Fruit fly (Drosophila melanogaster) whole organism, embryonic: ENCODE results near the gene MAPk-Ak2.

Source experiments
- Atf3 ChIP-seq: fragments of 200-800 bp; sonication (Bioruptor generic); optimal IDR thresholded peaks from 3 replicates; lab custom pipeline; 2016; ENCODE audit warnings: missing biosample characterization, missing genetic modification characterization
- BEAF-32 ChIP-seq: fragments of 200-800 bp; sonication (Bioruptor generic); optimal IDR thresholded peaks from 3 replicates; lab custom pipeline; 2017; ENCODE audit warnings: missing biosample characterization, missing genetic modification characterization, mild to moderate bottlenecking, moderate library complexity, missing genetic modification reagents
- CG1024 ChIP-seq: fragments of 200-800 bp; sonication (Bioruptor generic); IDR thresholded peaks from 2 replicates; pipeline ENCODE4 v1.3.6; 2022; ENCODE audit warnings: missing biosample characterization, missing genetic modification characterization
- CG10654 ChIP-seq: fragments of 200-800 bp; sonication (Bioruptor generic); optimal IDR thresholded peaks from 2 replicates; lab custom pipeline; 2016; ENCODE audit warnings: missing biosample characterization, missing genetic modification characterization
- CG11093 ChIP-seq: fragments of 200-800 bp; sonication (Bioruptor generic); IDR thresholded peaks from 3 replicates; pipeline ENCODE4 v1.3.6; 2022; ENCODE audit warnings: missing biosample characterization, missing genetic modification characterization
- CG11504 ChIP-seq: fragments of 200-800 bp; sonication (Bioruptor generic); optimal IDR thresholded peaks from 3 replicates; lab custom pipeline; 2019; ENCODE audit warnings: missing biosample characterization, mild to moderate bottlenecking, missing genetic modification characterization, moderate library complexity
- CG12219 ChIP-seq: fragments of 200-800 bp; sonication (Bioruptor generic); optimal IDR thresholded peaks from 3 replicates; lab custom pipeline; 2018; ENCODE audit warnings: missing biosample characterization, mild to moderate bottlenecking, missing genetic modification characterization
- CG1233 ChIP-seq: fragments of 200-800 bp; sonication (Bioruptor generic); optimal IDR thresholded peaks from 4 replicates; lab custom pipeline; 2018; ENCODE audit warnings: missing biosample characterization, mild to moderate bottlenecking, missing genetic modification characterization
- CG15514 ChIP-seq: fragments of 200-800 bp; sonication (Bioruptor generic); optimal IDR thresholded peaks from 3 replicates; lab custom pipeline; 2017; ENCODE audit warnings: missing biosample characterization, missing genetic modification characterization, mild to moderate bottlenecking, moderate library complexity, missing genetic modification reagents
- CG1647 ChIP-seq: fragments of 200-800 bp; sonication (Bioruptor generic); optimal IDR thresholded peaks from 3 replicates; lab custom pipeline; 2016; ENCODE audit warnings: missing biosample characterization, missing genetic modification characterization
- CG17912 ChIP-seq: fragments of 200-800 bp; sonication (Bioruptor generic); optimal IDR thresholded peaks from 2 replicates; lab custom pipeline; 2018; ENCODE audit warnings: missing biosample characterization, mild to moderate bottlenecking, missing genetic modification characterization
- CG30020 ChIP-seq: fragments of 200-800 bp; optimal IDR thresholded peaks from 2 replicates; lab custom pipeline; 2019; ENCODE audit warnings: missing biosample characterization, mild to moderate bottlenecking, missing genetic modification characterization, moderate library complexity
- CG3847 ChIP-seq: fragments of 200-800 bp; sonication (Bioruptor generic); IDR thresholded peaks from 2 replicates; pipeline ENCODE4 v1.3.6; 2022; ENCODE audit warnings: missing biosample characterization, missing genetic modification characterization
- CG42726 ChIP-seq: fragments of 200-800 bp; sonication (Bioruptor generic); IDR thresholded peaks from 2 replicates; pipeline ENCODE4 v1.3.6; 2022; ENCODE audit warnings: missing biosample characterization, missing genetic modification characterization; ENCODE audit not compliant: partially characterized antibody
- CG4404 ChIP-seq: fragments of 200-800 bp; sonication (Bioruptor generic); IDR thresholded peaks from 2 replicates; pipeline ENCODE4 v1.3.6; 2022; ENCODE audit warnings: missing biosample characterization, missing genetic modification characterization
- CG4730 ChIP-seq: fragments of 200-800 bp; sonication (Bioruptor generic); IDR thresholded peaks from 2 replicates; pipeline ENCODE4 v1.3.6; 2022; ENCODE audit warnings: missing biosample characterization, missing genetic modification characterization
- CG4820 ChIP-seq: fragments of 200-800 bp; sonication (Bioruptor generic); optimal IDR thresholded peaks from 3 replicates; lab custom pipeline; 2016; ENCODE audit warnings: missing biosample characterization, missing genetic modification characterization
- CG6175 ChIP-seq: fragments of 200-800 bp; sonication (Bioruptor generic); IDR thresholded peaks from 3 replicates; pipeline ENCODE4 v1.3.6; 2022; ENCODE audit warnings: missing biosample characterization, missing genetic modification characterization
- CG6813 ChIP-seq: fragments of 200-800 bp; sonication (Bioruptor generic); optimal IDR thresholded peaks from 2 replicates; lab custom pipeline; 2017; ENCODE audit warnings: missing biosample characterization, missing genetic modification characterization, mild to moderate bottlenecking, moderate library complexity, missing genetic modification reagents
- CG7786 ChIP-seq: fragments of 200-800 bp; sonication (Bioruptor generic); optimal IDR thresholded peaks from 2 replicates; lab custom pipeline; 2016; ENCODE audit warnings: missing biosample characterization, missing genetic modification characterization
- CG8089 ChIP-seq: fragments of 200-800 bp; sonication (Bioruptor generic); optimal IDR thresholded peaks from 3 replicates; lab custom pipeline; 2016; ENCODE audit warnings: missing biosample characterization, missing genetic modification characterization
- CkIIα-i1 ChIP-seq: fragments of 200-800 bp; sonication (Bioruptor generic); IDR thresholded peaks from 2 replicates; pipeline ENCODE4 v1.3.6; 2022; ENCODE audit warnings: missing biosample characterization, missing genetic modification characterization
- CoRest ChIP-seq: fragments of 200-800 bp; sonication (Bioruptor generic); optimal IDR thresholded peaks from 3 replicates; lab custom pipeline; 2018; ENCODE audit warnings: missing biosample characterization, mild to moderate bottlenecking, missing genetic modification characterization, moderate library complexity
- CrebB ChIP-seq: fragments of 200-800 bp; sonication (Bioruptor generic); optimal IDR thresholded peaks from 3 replicates; lab custom pipeline; 2018; ENCODE audit warnings: missing biosample characterization, mild to moderate bottlenecking, missing genetic modification characterization
- E2f2 ChIP-seq: fragments of 200-800 bp; sonication (Bioruptor generic); IDR thresholded peaks from 2 replicates; pipeline ENCODE4 v1.3.6; 2022; ENCODE audit warnings: missing biosample characterization, missing genetic modification characterization
- Hmx ChIP-seq: fragments of 200-800 bp; sonication (Bioruptor generic); optimal IDR thresholded peaks from 2 replicates; lab custom pipeline; 2016; ENCODE audit warnings: missing biosample characterization, missing genetic modification characterization
- Nf-YC ChIP-seq: fragments of 200-800 bp; optimal IDR thresholded peaks from 3 replicates; lab custom pipeline; 2019; ENCODE audit warnings: missing biosample characterization, mild to moderate bottlenecking, missing genetic modification characterization, moderate library complexity
- Xrp1 ChIP-seq: fragments of 200-800 bp; sonication (Bioruptor generic); IDR thresholded peaks from 2 replicates; pipeline ENCODE4 v1.3.6; 2022; ENCODE audit warnings: missing biosample characterization, missing genetic modification characterization
- ab ChIP-seq: fragments of 200-800 bp; sonication (Bioruptor generic); optimal IDR thresholded peaks from 2 replicates; lab custom pipeline; 2016; ENCODE audit warnings: missing biosample characterization, missing genetic modification characterization
- bab2 ChIP-seq: fragments of 200-800 bp; sonication (Bioruptor generic); optimal IDR thresholded peaks from 2 replicates; lab custom pipeline; 2016; ENCODE audit warnings: missing biosample characterization, missing genetic modification characterization
- bbx ChIP-seq: fragments of 200-800 bp; sonication (Bioruptor generic); IDR thresholded peaks from 2 replicates; pipeline ENCODE4 v1.3.6; 2022; ENCODE audit warnings: missing biosample characterization, missing genetic modification characterization; ENCODE audit not compliant: partially characterized antibody
- btn ChIP-seq: fragments of 200-800 bp; sonication (Bioruptor generic); optimal IDR thresholded peaks from 2 replicates; lab custom pipeline; 2016; ENCODE audit warnings: missing biosample characterization, missing genetic modification characterization
- cato ChIP-seq: fragments of 200-800 bp; sonication (Bioruptor generic); optimal IDR thresholded peaks from 2 replicates; lab custom pipeline; 2016; ENCODE audit warnings: missing biosample characterization, missing genetic modification characterization, borderline replicate concordance
- chif ChIP-seq, 2 experiments: fragments of 200-800 bp; sonication (Bioruptor generic); optimal IDR thresholded peaks; 3 replicates each; lab custom pipeline; 2016; ENCODE audit warnings: missing biosample characterization in 2 of 2, missing genetic modification characterization in 2 of 2
- chm ChIP-seq: fragments of 200-800 bp; sonication (Bioruptor generic); IDR thresholded peaks from 2 replicates; pipeline ENCODE4 v1.3.6; 2022; ENCODE audit warnings: missing biosample characterization, missing genetic modification characterization
- ci ChIP-seq: fragments of 200-800 bp; sonication (Bioruptor generic); IDR thresholded peaks from 3 replicates; pipeline ENCODE4 v1.3.6; 2022; ENCODE audit warnings: missing biosample characterization, missing genetic modification characterization
- dmrt99B ChIP-seq: fragments of 200-800 bp; sonication (Bioruptor generic); optimal IDR thresholded peaks from 2 replicates; lab custom pipeline; 2018; ENCODE audit warnings: missing biosample characterization, mild to moderate bottlenecking, missing genetic modification characterization, moderate library complexity
- emc ChIP-seq: fragments of 200-800 bp; sonication (Bioruptor generic); optimal IDR thresholded peaks from 2 replicates; lab custom pipeline; 2016; ENCODE audit warnings: missing biosample characterization, missing genetic modification characterization
- gcm ChIP-seq: fragments of 200-800 bp; sonication (Bioruptor generic); optimal IDR thresholded peaks from 2 replicates; lab custom pipeline; 2019; ENCODE audit warnings: missing biosample characterization, mild to moderate bottlenecking, missing genetic modification characterization, moderate library complexity
- gem ChIP-seq: fragments of 200-800 bp; sonication (Bioruptor generic); optimal IDR thresholded peaks from 2 replicates; lab custom pipeline; 2019; ENCODE audit warnings: missing biosample characterization, mild to moderate bottlenecking, missing genetic modification characterization, moderate library complexity
- hth ChIP-seq: fragments of >200 bp; optimal IDR thresholded peaks from 2 replicates; lab custom pipeline; 2017; ENCODE audit warnings: inconsistent platforms
- kah ChIP-seq: fragments of 200-800 bp; sonication (Bioruptor generic); optimal IDR thresholded peaks from 2 replicates; lab custom pipeline; 2018; ENCODE audit warnings: missing biosample characterization, mild to moderate bottlenecking, missing genetic modification characterization
- luna ChIP-seq: fragments of 200-800 bp; sonication (Bioruptor generic); optimal IDR thresholded peaks from 2 replicates; lab custom pipeline; 2016; ENCODE audit warnings: missing biosample characterization, missing genetic modification characterization
- nerfin-2 ChIP-seq: fragments of 200-800 bp; sonication (Bioruptor generic); IDR thresholded peaks from 2 replicates; pipeline ENCODE4 v1.3.6; 2022; ENCODE audit warnings: missing biosample characterization, missing genetic modification characterization; ENCODE audit not compliant: partially characterized antibody
- pan ChIP-seq, 4 experiments: fragments of >200 bp in 3 of 4; fragments of 200-800 bp in 1 of 4; sonication (Bioruptor generic) in 1 of 4; optimal IDR thresholded peaks in 3 of 4; IDR thresholded peaks in 1 of 4; 2 replicates each; pipeline versions ENCODE4 v1.3.6 to Lab custom; 2017 to 2022; ENCODE audit warnings: missing biosample characterization in 2 of 4, missing genetic modification characterization in 2 of 4, mixed read lengths in 1 of 4
- pzg ChIP-seq: fragments of 200-800 bp; sonication (Bioruptor generic); optimal IDR thresholded peaks from 3 replicates; lab custom pipeline; 2018; ENCODE audit warnings: missing biosample characterization, mild to moderate bottlenecking, missing genetic modification characterization, moderate library complexity
- row ChIP-seq: fragments of 200-800 bp; sonication (Bioruptor generic); IDR thresholded peaks from 3 replicates; pipeline ENCODE4 v1.3.6; 2022; ENCODE audit warnings: missing biosample characterization, missing genetic modification characterization
- tgo ChIP-seq: fragments of 200-800 bp; sonication (Bioruptor generic); IDR thresholded peaks from 3 replicates; pipeline ENCODE4 v1.3.6; 2022; ENCODE audit warnings: missing biosample characterization, missing genetic modification characterization
- twi ChIP-seq: fragments of 200-800 bp; optimal IDR thresholded peaks from 2 replicates; lab custom pipeline; 2019; ENCODE audit warnings: missing biosample characterization, mild to moderate bottlenecking, missing genetic modification characterization, moderate library complexity
- wek ChIP-seq: fragments of 200-800 bp; sonication (Bioruptor generic); optimal IDR thresholded peaks from 3 replicates; lab custom pipeline; 2018; ENCODE audit warnings: missing biosample characterization, mild to moderate bottlenecking, missing genetic modification characterization, moderate library complexity

The MAPk-Ak2 gene

dm6 chrX:5718476-5719012 lies 45.5 kb downstream of the MAPk-Ak2 start (continued):
- TF ChIP-seq bab2 (GFP tag; lab: Kevin White, UChicago) (peak; percentile 11), CG6813 (GFP tag; lab: Kevin White, UChicago) (peak; percentile 33), cato (no peak), twi (no peak), pan (optimal IDR thresholded peaks at IDR 0.05; lab: Kevin White, UChicago) (no peak), pan (GFP tag; optimal IDR thresholded peaks at IDR 0.05 in 1 of 2, IDR thresholded peaks at IDR 0.05 in 1 of 2) (peak in 1 of 2 experiments; percentile 65), ci (GFP tag; lab: Robert Waterston, UW) (peak; percentile 63; the same call in 1 of the 3 replicates), CrebB (tag; lab: Kevin White, UChicago) (peak; percentile 8), CG1647 (GFP tag; lab: Kevin White, UChicago) (no peak), wek (GFP tag; lab: Kevin White, UChicago) (no peak), CG3847 (GFP tag; lab: Robert Waterston, UW) (peak; percentile 77), CG11093 (GFP tag; lab: Robert Waterston, UW) (no peak), CG17912 (GFP tag; lab: Kevin White, UChicago) (no peak), CG1233 (GFP tag; lab: Kevin White, UChicago) (peak; percentile 37), chm (GFP tag; lab: Robert Waterston, UW) (no peak; the same call in 1 of the 2 replicates), hth (lab: Kevin White, UChicago) (no peak), pzg (GFP tag; lab: Kevin White, UChicago) (no peak), bbx (no peak), CG4820 (GFP tag; lab: Kevin White, UChicago) (no peak), CG7786 (GFP tag; lab: Kevin White, UChicago) (no peak), CG12219 (GFP tag; lab: Kevin White, UChicago) (peak; percentile 32), Atf3 (no peak), Nf-YC (tag; lab: Kevin White, UChicago) (peak; percentile 23), CkIIα-i1 (0 out of 2 replicates have a peak, but pooled peaks have one; percentile 34), btn (no peak), ab (GFP tag; lab: Kevin White, UChicago) (no peak), CG11504 (peak; percentile 71), Hmx (GFP tag; lab: Kevin White, UChicago) (no peak), CG1024 (GFP tag; lab: Robert Waterston, UW) (no peak), CG4730 (GFP tag; lab: Robert Waterston, UW) (peak; percentile 57; the same call in 1 of the 2 replicates), dmrt99B (peak; percentile 56), CG6175 (GFP tag; lab: Robert Waterston, UW) (peak; percentile 64; the same call in 2 of the 3 replicates), nerfin-2 (GFP tag; lab: Robert Waterston, UW) (no peak), chif (GFP tag; optimal IDR thresholded peaks at IDR 0.05; lab: Kevin White, UChicago) (no peak), CG8089 (GFP tag; lab: Kevin White, UChicago) (no peak), CG10654 (no peak), Xrp1 (GFP tag; lab: Robert Waterston, UW) (peak; percentile 41; the same call in 1 of the 2 replicates), BEAF-32 (no peak), row (GFP tag; lab: Robert Waterston, UW) (peak; percentile 83), CoRest (peak; percentile 71), gcm (GFP tag; lab: Kevin White, UChicago) (no peak), kah (GFP tag; lab: Kevin White, UChicago) (peak; percentile 12), CG42726 (GFP tag; lab: Robert Waterston, UW) (no peak), emc (GFP tag; lab: Kevin White, UChicago) (no peak), CG30020 (tag; lab: Kevin White, UChicago) (no peak), CG15514 (peak; percentile 70), E2f2 (GFP tag; lab: Robert Waterston, UW) (peak; percentile 38; the same call in 1 of the 2 replicates), luna (GFP tag; lab: Kevin White, UChicago) (no peak), CG4404 (GFP tag; lab: Robert Waterston, UW) (no peak), tgo (GFP tag; lab: Robert Waterston, UW) (peak; percentile 69), gem (tag; lab: Kevin White, UChicago) (peak; percentile 75)
